Fruit fly (Drosophila melanogaster) whole organism: Measurements from ENCODE around the gene CG7156.

Source experiments
- CG8478 ChIP-seq: fragments of >200 bp; optimal IDR thresholded peaks from 2 replicates; lab custom pipeline; 2018; ENCODE audit warnings: inconsistent platforms
- Dll ChIP-seq: fragments of >200 bp; optimal IDR thresholded peaks from 2 replicates; lab custom pipeline; 2017
- EcR ChIP-seq, 2 experiments: fragments of >200 bp; optimal IDR thresholded peaks; 2 replicates each; lab custom pipeline; 2017; ENCODE audit warnings: missing biosample characterization in 2 of 2, missing genetic modification characterization in 2 of 2, missing genetic modification reagents in 2 of 2
- pan ChIP-seq: fragments of >200 bp; optimal IDR thresholded peaks from 2 replicates; lab custom pipeline; 2017
- psq ChIP-seq: fragments of >200 bp; optimal IDR thresholded peaks from 2 replicates; lab custom pipeline; 2017
- usp ChIP-seq: fragments of >200 bp; optimal IDR thresholded peaks from 2 replicates; lab custom pipeline; 2017; ENCODE audit warnings: missing biosample characterization, missing genetic modification characterization, mixed read lengths

DNA sequence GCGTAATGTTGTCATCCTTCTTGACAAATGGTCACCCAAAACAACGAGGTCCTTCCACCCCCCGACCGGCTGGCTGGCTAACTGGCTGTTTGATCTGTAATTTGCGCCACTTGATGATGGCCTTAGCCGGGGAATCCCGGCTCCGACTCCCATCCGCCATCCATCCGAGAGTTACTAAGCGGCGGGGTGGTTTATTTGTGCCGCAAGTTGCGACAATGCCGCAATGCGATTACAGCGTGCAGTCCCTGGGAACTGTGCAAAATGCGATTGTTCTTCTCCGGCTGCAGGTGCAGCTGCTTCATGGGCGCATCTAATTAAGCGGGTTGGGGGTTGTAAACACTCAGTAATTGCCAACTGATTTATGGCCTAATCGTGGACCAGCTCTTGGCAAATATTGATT lies 18.1 kb upstream of the CG7156 start:
- TF ChIP-seq psq (lab: Kevin White, UChicago) (no peak), EcR (GFP tag; optimal IDR thresholded peaks at IDR 0.05; lab: Kevin White, UChicago) (no peak), Dll (no peak), CG8478 (lab: Kevin White, UChicago) (no peak), pan (lab: Kevin White, UChicago) (no peak), usp (GFP tag; lab: Kevin White, UChicago) (no peak)
